Worm (Caenorhabditis elegans): ENCODE measurements around the gene D1044.1.
A peak's percentile ranks its signal among the peaks of the same experiment; 100 is the strongest.

ce11 chrIII:5501358-5502287, 42.5 kb upstream of the D1044.1 start, which contains the start of gene R02F2.1:
- TF ChIP-seq snpc-1.1 (tag; optimal IDR thresholded peaks at IDR 0.05; ENCODE audit: insufficient read depth) (no peak), him-1 (tag; optimal IDR thresholded peaks at IDR 0.05) (no peak), bed-2 (GFP tag; IDR thresholded peaks at IDR 0.05) (no peak), bed-1 (GFP tag; IDR thresholded peaks at IDR 0.05) (no peak), F52B5.7 (tag; optimal IDR thresholded peaks at IDR 0.05) (no peak), K11D2.4 (GFP tag; IDR thresholded peaks at IDR 0.05) (no peak), gei-17 (GFP tag; optimal IDR thresholded peaks at IDR 0.05) (peak; percentile 30), snpc-4 (GFP tag; optimal IDR thresholded peaks at IDR 0.05) (no peak), snpc-4 (tag; optimal IDR thresholded peaks at IDR 0.05) (no peak)

All from whole organism, young adult.